Worm (Caenorhabditis elegans) whole organism, midembryonic: ENCODE results near the gene noah-2.

Experiments used
- T22C8.4 ChIP-seq: fragments of 200-800 bp; sonication (Bioruptor generic); IDR thresholded peaks from 2 replicates; pipeline ENCODE4 v1.3.6; 2022; ENCODE audit warnings: missing genetic modification characterization, missing compliant biosample characterization
- cog-1 ChIP-seq: sonication (generic microtip); optimal IDR thresholded peaks from 2 replicates; lab custom pipeline; 2016; ENCODE audit warnings: missing genetic modification characterization, missing compliant biosample characterization
- flt-1 ChIP-seq: fragments of 200-800 bp; sonication (Bioruptor generic); IDR thresholded peaks from 2 replicates; pipeline ENCODE4 v1.3.6; 2022; ENCODE audit warnings: missing genetic modification characterization, missing compliant biosample characterization
- klf-2 ChIP-seq: fragments of 200-800 bp; sonication (Bioruptor generic); conservative IDR thresholded peaks from 2 replicates; pipeline ENCODE4 v1.3.6; 2022; ENCODE audit warnings: missing genetic modification reagents, missing genetic modification characterization, missing compliant biosample characterization
- med-1 ChIP-seq: sonication (generic microtip); optimal IDR thresholded peaks from 2 replicates; lab custom pipeline; 2017; ENCODE audit warnings: missing genetic modification characterization, mild to moderate bottlenecking, missing compliant biosample characterization, antibody characterized with exemption, missing genetic modification reagents; ENCODE audit not compliant: insufficient read depth
- ref-1 ChIP-seq: fragments of 200-800 bp; sonication (Bioruptor generic); conservative IDR thresholded peaks from 2 replicates; pipeline ENCODE4 v1.3.6; 2022; ENCODE audit warnings: missing genetic modification reagents, missing genetic modification characterization, missing compliant biosample characterization
- tab-1 ChIP-seq: fragments of 200-800 bp; sonication (Bioruptor generic); IDR thresholded peaks from 2 replicates; pipeline ENCODE4 v1.3.6; 2022; ENCODE audit warnings: missing genetic modification characterization, missing compliant biosample characterization
- ztf-23 ChIP-seq: fragments of 200-800 bp; sonication (Bioruptor generic); IDR thresholded peaks from 2 replicates; pipeline ENCODE4 v1.3.6; 2022; ENCODE audit warnings: missing genetic modification reagents, missing genetic modification characterization, missing compliant biosample characterization
- ztf-29 ChIP-seq: fragments of 200-800 bp; sonication (Bioruptor generic); IDR thresholded peaks from 2 replicates; pipeline ENCODE4 v1.3.6; 2022; ENCODE audit warnings: missing genetic modification reagents, missing genetic modification characterization, missing compliant biosample characterization

The noah-2 gene

DNA sequence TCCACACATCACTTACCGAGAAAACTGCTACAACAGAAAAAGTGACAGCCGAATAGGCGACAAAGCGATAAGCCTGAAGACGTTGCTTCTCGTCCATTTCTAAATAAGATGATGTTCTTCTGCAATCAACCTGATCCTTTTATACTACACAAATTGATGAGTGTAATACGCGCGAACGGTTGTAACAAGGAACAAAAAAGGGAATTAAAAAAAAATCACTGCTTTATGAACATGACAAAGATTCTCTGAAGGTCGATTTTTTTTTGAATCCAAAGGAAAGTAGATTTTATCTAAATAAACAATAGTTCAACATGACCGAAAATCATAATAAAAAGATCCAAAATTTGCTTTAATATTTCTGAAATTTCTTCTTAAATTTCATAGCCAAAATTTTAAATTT, 8.2 kb downstream of the noah-2 start, which contains the start of gene col-133:
col-133 (minus strand) TSS at position 101 of the 400 bp plus-strand sequence.
- TF ChIP-seq flt-1 (GFP tag; lab: Robert Waterston, UW) (no peak), cog-1 (tag; lab: Kevin White, UChicago) (no peak), med-1 (GFP tag; lab: Kevin White, UChicago) (no peak), klf-2 (no peak), tab-1 (GFP tag; lab: Robert Waterston, UW) (no peak), ztf-29 (GFP tag; lab: Robert Waterston, UW) (no peak), T22C8.4 (GFP tag; lab: Robert Waterston, UW) (no peak), ref-1 (GFP tag; lab: Robert Waterston, UW) (no peak), ztf-23 (GFP tag; lab: Robert Waterston, UW) (no peak)

DNA sequence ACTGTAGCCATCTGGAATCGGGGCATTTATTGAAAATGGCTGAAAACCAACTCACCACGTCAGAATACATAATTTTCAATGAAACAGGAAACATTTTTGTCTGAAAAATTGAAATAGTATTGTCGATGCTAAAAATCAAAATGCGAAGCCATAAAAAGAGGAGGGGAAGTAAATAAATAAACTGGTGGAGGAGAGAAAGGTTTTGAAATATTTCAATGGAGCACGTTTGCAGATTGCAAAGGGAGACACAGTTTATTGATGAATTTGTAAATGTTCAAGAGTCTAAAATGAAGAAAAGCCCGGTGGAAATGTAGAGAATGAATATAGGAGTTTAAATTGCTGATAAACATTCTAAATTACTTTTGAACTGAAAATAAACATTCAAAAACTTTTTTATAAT, 12.0 kb downstream of the noah-2 start, which contains the start of gene F52B11.5:
F52B11.5 (minus strand) TSS at position 178 of the 400 bp plus-strand sequence.
- TF ChIP-seq T22C8.4 (GFP tag; lab: Robert Waterston, UW), result no peak
- TF ChIP-seq tab-1 (GFP tag; lab: Robert Waterston, UW), result no peak
- TF ChIP-seq klf-2, result no peak
- TF ChIP-seq med-1 (GFP tag; lab: Kevin White, UChicago), result no peak
- TF ChIP-seq cog-1 (tag; lab: Kevin White, UChicago), result no peak
- no peak for TF ChIP-seq flt-1 (GFP tag; lab: Robert Waterston, UW)
- TF ChIP-seq ztf-23 (GFP tag; lab: Robert Waterston, UW), result no peak
- no peak for TF ChIP-seq ref-1 (GFP tag; lab: Robert Waterston, UW)
- no peak for TF ChIP-seq ztf-29 (GFP tag; lab: Robert Waterston, UW)

DNA sequence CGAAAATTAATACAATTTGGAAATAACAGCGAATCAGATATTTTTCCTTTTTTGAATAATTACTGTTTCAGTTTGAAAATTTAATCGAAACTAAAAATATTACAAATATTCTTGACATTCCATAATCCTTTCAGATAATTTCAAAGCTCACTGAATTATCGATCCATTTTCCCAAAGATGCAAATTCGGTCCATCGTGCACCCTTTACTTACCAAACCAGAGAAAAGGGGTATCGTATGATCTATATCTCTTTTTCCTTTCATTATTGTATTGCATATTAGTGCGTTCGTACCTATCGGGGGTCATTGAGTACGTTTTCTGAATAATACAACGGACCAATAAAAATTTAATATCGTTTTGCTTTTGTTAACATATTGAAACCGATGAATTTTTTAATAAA, 13.7 kb downstream of the noah-2 start:
- TF ChIP-seq ztf-29 (GFP tag; lab: Robert Waterston, UW) (no peak), T22C8.4 (GFP tag; lab: Robert Waterston, UW) (no peak), tab-1 (GFP tag; lab: Robert Waterston, UW) (no peak), flt-1 (GFP tag; lab: Robert Waterston, UW) (no peak), klf-2 (no peak), med-1 (GFP tag; lab: Kevin White, UChicago) (no peak), ztf-23 (GFP tag; lab: Robert Waterston, UW) (no peak), cog-1 (tag; lab: Kevin White, UChicago) (no peak), ref-1 (GFP tag; lab: Robert Waterston, UW) (no peak)

DNA sequence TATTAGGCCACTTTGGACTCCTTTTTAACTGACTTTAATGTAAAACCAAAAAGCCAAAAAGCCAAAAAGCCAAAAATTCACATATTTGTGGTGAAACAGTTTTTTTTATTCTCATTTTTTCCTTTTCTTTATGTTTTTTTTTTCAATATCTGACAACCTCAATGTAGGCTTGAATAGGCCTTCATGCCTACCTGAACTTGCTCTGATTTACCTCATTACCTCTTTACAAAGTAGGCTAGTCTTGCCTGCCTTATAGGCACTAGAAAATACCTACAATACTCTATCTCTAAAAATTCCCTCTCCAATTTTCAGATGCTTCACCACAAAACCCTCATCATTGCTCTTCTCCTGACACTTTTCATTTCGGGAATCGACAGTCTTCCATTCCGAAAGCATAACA, 15.2 kb downstream of the noah-2 start, which contains the start of gene ins-34:
ins-34 (plus strand) TSS at position 301 of the 400 bp plus-strand sequence.
- TF ChIP-seq tab-1 (GFP tag; lab: Robert Waterston, UW), result no peak
- TF ChIP-seq ref-1 (GFP tag; lab: Robert Waterston, UW), result no peak
- TF ChIP-seq T22C8.4 (GFP tag; lab: Robert Waterston, UW), result no peak
- no peak for TF ChIP-seq flt-1 (GFP tag; lab: Robert Waterston, UW)
- TF ChIP-seq ztf-29 (GFP tag; lab: Robert Waterston, UW), result no peak
- TF ChIP-seq med-1 (GFP tag; lab: Kevin White, UChicago), result no peak
- no peak for TF ChIP-seq ztf-23 (GFP tag; lab: Robert Waterston, UW)
- TF ChIP-seq cog-1 (tag; lab: Kevin White, UChicago), result no peak
- TF ChIP-seq klf-2, result no peak

DNA sequence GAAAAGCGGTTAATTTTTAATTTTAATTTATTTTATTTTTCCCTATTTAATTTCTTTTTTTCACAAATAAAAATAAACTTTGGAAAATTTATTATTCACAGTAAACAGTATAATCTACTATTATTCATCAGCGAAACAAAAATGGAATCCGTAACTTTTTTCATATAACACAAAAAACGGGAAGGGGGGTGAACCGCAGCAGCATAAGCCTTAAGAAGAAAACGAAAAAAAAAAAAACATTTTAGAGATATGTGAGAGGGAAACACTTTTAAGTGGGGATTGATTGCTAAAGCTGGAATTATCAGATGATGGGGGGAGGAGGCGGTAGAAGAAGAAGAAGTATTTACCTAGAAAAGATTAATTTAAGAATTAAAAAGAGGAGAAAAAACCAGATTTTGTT, 16.6 kb downstream of the noah-2 start:
- no peak for TF ChIP-seq ref-1 (GFP tag; lab: Robert Waterston, UW)
- TF ChIP-seq ztf-23 (GFP tag; lab: Robert Waterston, UW), result no peak
- TF ChIP-seq flt-1 (GFP tag; lab: Robert Waterston, UW), result no peak
- no peak for TF ChIP-seq med-1 (GFP tag; lab: Kevin White, UChicago)
- TF ChIP-seq ztf-29 (GFP tag; lab: Robert Waterston, UW), result no peak
- no peak for TF ChIP-seq tab-1 (GFP tag; lab: Robert Waterston, UW)
- TF ChIP-seq klf-2, result no peak
- no peak for TF ChIP-seq cog-1 (tag; lab: Kevin White, UChicago)
- TF ChIP-seq T22C8.4 (GFP tag; lab: Robert Waterston, UW), result no peak

DNA sequence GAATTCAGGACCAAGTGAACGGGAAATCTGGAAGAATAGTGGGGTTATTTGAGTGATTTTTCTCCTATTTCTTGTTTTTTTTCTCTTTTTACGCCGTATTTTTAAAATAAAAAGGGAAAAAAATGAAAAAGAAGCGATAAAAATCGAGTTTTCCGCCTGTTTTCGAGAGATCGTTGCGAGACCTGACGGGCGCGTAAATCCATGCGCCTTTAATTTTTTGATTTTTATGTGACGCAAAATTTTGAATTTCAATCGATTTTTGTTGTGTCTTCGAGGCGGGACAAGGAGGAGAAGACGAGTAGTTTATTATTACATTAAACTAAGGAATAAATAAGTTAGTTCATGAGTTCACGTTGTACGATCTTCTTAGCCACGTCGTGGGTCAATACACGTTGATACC, 22.6 kb downstream of the noah-2 start:
- no peak for TF ChIP-seq cog-1 (tag; lab: Kevin White, UChicago)
- no peak for TF ChIP-seq ref-1 (GFP tag; lab: Robert Waterston, UW)
- no peak for TF ChIP-seq tab-1 (GFP tag; lab: Robert Waterston, UW)
- TF ChIP-seq klf-2, result no peak
- no peak for TF ChIP-seq ztf-29 (GFP tag; lab: Robert Waterston, UW)
- TF ChIP-seq ztf-23 (GFP tag; lab: Robert Waterston, UW), result no peak
- TF ChIP-seq flt-1 (GFP tag; lab: Robert Waterston, UW), result no peak
- TF ChIP-seq T22C8.4 (GFP tag; lab: Robert Waterston, UW), result no peak
- TF ChIP-seq med-1 (GFP tag; lab: Kevin White, UChicago), result no peak

DNA sequence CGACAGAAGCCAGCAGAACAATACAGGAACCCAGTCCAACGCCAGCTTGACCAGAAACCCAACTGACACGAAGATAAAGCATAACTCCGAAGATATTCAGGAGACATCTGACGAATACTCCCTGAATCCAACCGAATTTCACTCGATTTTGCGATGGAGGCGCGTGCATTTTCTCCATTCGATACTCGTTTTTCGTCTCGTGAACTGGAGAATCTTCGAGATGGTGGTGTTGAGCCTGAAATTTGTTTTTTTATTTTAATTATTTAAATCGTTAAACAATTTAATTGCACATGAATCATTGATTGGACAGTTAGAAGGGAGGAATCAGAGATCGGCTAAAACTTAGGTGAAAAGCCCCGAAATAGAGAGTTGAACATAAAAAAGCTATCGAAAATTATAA, 23.3 kb downstream of the noah-2 start:
- TF ChIP-seq tab-1 (GFP tag; lab: Robert Waterston, UW), result no peak
- TF ChIP-seq ztf-29 (GFP tag; lab: Robert Waterston, UW), result no peak
- TF ChIP-seq T22C8.4 (GFP tag; lab: Robert Waterston, UW), result no peak
- no peak for TF ChIP-seq klf-2
- TF ChIP-seq med-1 (GFP tag; lab: Kevin White, UChicago), result no peak
- no peak for TF ChIP-seq flt-1 (GFP tag; lab: Robert Waterston, UW)
- no peak for TF ChIP-seq ztf-23 (GFP tag; lab: Robert Waterston, UW)
- TF ChIP-seq cog-1 (tag; lab: Kevin White, UChicago), result no peak
- no peak for TF ChIP-seq ref-1 (GFP tag; lab: Robert Waterston, UW)

DNA sequence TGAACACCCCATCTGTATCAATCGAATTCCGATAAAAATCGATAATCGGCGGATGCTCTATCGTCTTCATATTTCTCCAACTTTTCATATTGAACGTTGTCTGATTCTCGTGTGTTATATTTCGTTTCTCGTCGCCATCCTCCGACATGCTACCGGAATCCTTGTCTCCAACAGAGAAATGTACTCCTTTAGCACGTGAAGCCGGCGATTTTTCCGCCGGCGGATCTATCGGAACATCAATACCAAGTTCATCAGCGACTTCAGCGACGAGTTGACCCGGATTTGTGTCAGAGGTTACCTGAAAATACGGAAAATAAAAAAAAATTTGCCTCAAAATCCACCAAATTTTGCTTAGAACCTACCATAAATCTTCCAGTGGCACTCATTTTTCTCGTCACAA, 24.0 kb downstream of the noah-2 start:
- TF ChIP-seq klf-2 (no peak), tab-1 (GFP tag; lab: Robert Waterston, UW) (no peak), flt-1 (GFP tag; lab: Robert Waterston, UW) (no peak), ztf-23 (GFP tag; lab: Robert Waterston, UW) (no peak), med-1 (GFP tag; lab: Kevin White, UChicago) (no peak), ztf-29 (GFP tag; lab: Robert Waterston, UW) (no peak), T22C8.4 (GFP tag; lab: Robert Waterston, UW) (no peak), ref-1 (GFP tag; lab: Robert Waterston, UW) (no peak), cog-1 (tag; lab: Kevin White, UChicago) (no peak)

DNA sequence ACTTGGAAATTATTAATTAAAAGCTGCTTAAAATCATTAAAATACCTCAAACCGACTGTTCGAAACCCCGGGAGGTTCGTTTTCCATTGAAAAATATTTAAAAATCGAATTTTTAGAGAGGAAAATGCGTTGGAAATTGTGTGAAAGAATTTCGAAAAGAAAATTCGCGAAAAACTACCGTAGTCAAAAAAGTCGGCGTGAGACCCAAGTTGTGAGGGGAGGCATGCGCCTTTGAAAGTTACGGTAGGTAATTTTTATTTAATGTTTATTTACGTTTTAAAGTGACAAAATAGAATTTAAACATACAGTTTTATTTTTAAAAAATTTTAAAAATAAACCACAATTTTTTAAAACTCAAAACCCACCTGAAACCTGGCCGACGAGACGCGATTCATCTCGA, 24.5 kb downstream of the noah-2 start:
- TF ChIP-seq klf-2, result no peak
- no peak for TF ChIP-seq ref-1 (GFP tag; lab: Robert Waterston, UW)
- no peak for TF ChIP-seq med-1 (GFP tag; lab: Kevin White, UChicago)
- TF ChIP-seq cog-1 (tag; lab: Kevin White, UChicago), result no peak
